Fruit fly (Drosophila melanogaster) whole organism, wandering third instar larva: ENCODE results near the gene slpr.

Source experiments
- CG32264 ChIP-seq: fragments of 200-800 bp; sonication (Bioruptor generic); optimal IDR thresholded peaks from 2 replicates; lab custom pipeline; 2016; ENCODE audit warnings: missing biosample characterization, missing genetic modification characterization
- CG9705 ChIP-seq: fragments of 200-800 bp; sonication (Bioruptor generic); optimal IDR thresholded peaks from 2 replicates; lab custom pipeline; 2018; ENCODE audit warnings: missing biosample characterization, mild to moderate bottlenecking, missing genetic modification characterization
- CrebA ChIP-seq: fragments of 200-800 bp; sonication (Bioruptor generic); optimal IDR thresholded peaks from 2 replicates; lab custom pipeline; 2016; ENCODE audit warnings: missing biosample characterization, mild to moderate bottlenecking, missing genetic modification characterization, borderline replicate concordance
- Dfd ChIP-seq: fragments of >200 bp; optimal IDR thresholded peaks from 2 replicates; lab custom pipeline; 2017; ENCODE audit warnings: missing biosample characterization, missing genetic modification characterization
- Dif ChIP-seq: fragments of 200-275, 200-300 bp; sonication (Bioruptor generic); optimal IDR thresholded peaks from 2 replicates; lab custom pipeline; 2018; ENCODE audit warnings: missing biosample characterization, missing genetic modification characterization; ENCODE audit not compliant: partially characterized antibody
- HLH106 ChIP-seq: fragments of 200-800 bp; optimal IDR thresholded peaks from 3 replicates; lab custom pipeline; 2019; ENCODE audit warnings: missing biosample characterization, mild to moderate bottlenecking, missing genetic modification characterization, moderate library complexity
- Hr78 ChIP-seq: fragments of >200 bp; optimal IDR thresholded peaks from 2 replicates; lab custom pipeline; 2017; ENCODE audit warnings: missing biosample characterization, missing genetic modification characterization
- Jra ChIP-seq: sonication (Bioruptor generic); optimal IDR thresholded peaks from 2 replicates; lab custom pipeline; 2016; ENCODE audit warnings: missing biosample characterization, missing genetic modification characterization
- Mio ChIP-seq: sonication (Bioruptor generic); optimal IDR thresholded peaks from 2 replicates; lab custom pipeline; 2016; ENCODE audit warnings: missing biosample characterization, missing genetic modification characterization
- Myc ChIP-seq: fragments of >200 bp; optimal IDR thresholded peaks from 2 replicates; lab custom pipeline; 2017
- OdsH ChIP-seq: fragments of 200-800 bp; sonication (Bioruptor generic); optimal IDR thresholded peaks from 2 replicates; lab custom pipeline; 2016; ENCODE audit warnings: missing biosample characterization, mild to moderate bottlenecking, missing genetic modification characterization
- Sp1 ChIP-seq: fragments of 200-800 bp; sonication (Bioruptor generic); optimal IDR thresholded peaks from 3 replicates; lab custom pipeline; 2019; ENCODE audit warnings: missing biosample characterization, mild to moderate bottlenecking, missing genetic modification characterization, moderate library complexity
- Vsx2 ChIP-seq: fragments of 200-300, 225-300 bp; sonication (Bioruptor generic); optimal IDR thresholded peaks from 2 replicates; lab custom pipeline; 2018; ENCODE audit warnings: missing biosample characterization, missing genetic modification characterization; ENCODE audit not compliant: partially characterized antibody
- br ChIP-seq: fragments of 200-800 bp; sonication (Bioruptor generic); optimal IDR thresholded peaks from 2 replicates; lab custom pipeline; 2016; ENCODE audit warnings: missing biosample characterization, missing genetic modification characterization
- brk ChIP-seq: fragments of 200-800 bp; sonication (Bioruptor generic); optimal IDR thresholded peaks from 2 replicates; lab custom pipeline; 2016; ENCODE audit warnings: missing biosample characterization, mild to moderate bottlenecking, missing genetic modification characterization
- dl ChIP-seq, 2 experiments: fragments of 175-275, 200-275 bp in 1 of 2; fragments of 200-275 bp in 1 of 2; sonication (Bioruptor generic); optimal IDR thresholded peaks; lab custom pipeline; 2018; ENCODE audit warnings: mild to moderate bottlenecking in 2 of 2, missing biosample characterization in 2 of 2, missing genetic modification characterization in 2 of 2, moderate library complexity in 2 of 2; ENCODE audit not compliant: partially characterized antibody in 2 of 2, insufficient read depth in 1 of 2
- dmrt93B ChIP-seq: fragments of 200-800 bp; sonication (Bioruptor generic); optimal IDR thresholded peaks from 2 replicates; lab custom pipeline; 2018; ENCODE audit warnings: missing biosample characterization, mild to moderate bottlenecking, missing genetic modification characterization
- dsf ChIP-seq: sonication (Bioruptor generic); optimal IDR thresholded peaks from 2 replicates; lab custom pipeline; 2016; ENCODE audit warnings: missing biosample characterization, missing genetic modification characterization, borderline replicate concordance
- ey ChIP-seq: fragments of 200-800 bp; sonication (Bioruptor generic); optimal IDR thresholded peaks from 2 replicates; lab custom pipeline; 2016; ENCODE audit warnings: missing biosample characterization, missing genetic modification characterization
- foxo ChIP-seq, 2 experiments: fragments of 200-800 bp; sonication (Bioruptor generic); optimal IDR thresholded peaks; 2 replicates in 1 of 2; 3 replicates in 1 of 2; lab custom pipeline; 2016 to 2017; ENCODE audit warnings: missing biosample characterization in 2 of 2, missing genetic modification characterization in 2 of 2
- jim ChIP-seq: fragments of 175-275, 200-325 bp; sonication (Bioruptor generic); optimal IDR thresholded peaks from 2 replicates; lab custom pipeline; 2016; ENCODE audit warnings: missing biosample characterization, mild to moderate bottlenecking, missing genetic modification characterization
- pan ChIP-seq: fragments of >200 bp; optimal IDR thresholded peaks from 2 replicates; lab custom pipeline; 2017
- psq ChIP-seq: fragments of 200-800 bp; sonication (Bioruptor generic); optimal IDR thresholded peaks from 3 replicates; lab custom pipeline; 2017; ENCODE audit warnings: missing biosample characterization, mild to moderate bottlenecking, missing genetic modification characterization, moderate library complexity
- rgr ChIP-seq: fragments of 200-800 bp; sonication (Bioruptor generic); optimal IDR thresholded peaks from 3 replicates; lab custom pipeline; 2016; ENCODE audit warnings: missing biosample characterization, mild to moderate bottlenecking, missing genetic modification characterization
- sage ChIP-seq: fragments of 200-800 bp; sonication (Bioruptor generic); optimal IDR thresholded peaks from 2 replicates; lab custom pipeline; 2016; ENCODE audit warnings: missing biosample characterization, mild to moderate bottlenecking, missing genetic modification characterization
- sv ChIP-seq: fragments of 200-800 bp; sonication (Bioruptor generic); optimal IDR thresholded peaks from 3 replicates; lab custom pipeline; 2016; ENCODE audit warnings: missing biosample characterization, missing genetic modification characterization
- tai ChIP-seq: sonication (Bioruptor generic); optimal IDR thresholded peaks from 2 replicates; lab custom pipeline; 2016; ENCODE audit warnings: missing biosample characterization, missing genetic modification characterization
- usp ChIP-seq: fragments of >200 bp; optimal IDR thresholded peaks from 2 replicates; lab custom pipeline; 2017; ENCODE audit warnings: missing biosample characterization, missing genetic modification characterization
- woc ChIP-seq: sonication (Bioruptor generic); optimal IDR thresholded peaks from 2 replicates; lab custom pipeline; 2016; ENCODE audit warnings: missing biosample characterization, mild to moderate bottlenecking, missing genetic modification characterization

The slpr gene

dm6 chrX:8192191-8192590 lies 15.2 kb upstream of the slpr start:
- TF ChIP-seq Mio (no peak), OdsH (GFP tag; lab: Kevin White, UChicago) (no peak), rgr (GFP tag; lab: Kevin White, UChicago) (no peak), dl (GFP tag; optimal IDR thresholded peaks at IDR 0.05; lab: Kevin White, UChicago; ENCODE audit: insufficient read depth in 1 of 2, partially characterized antibody in 2 of 2) (no peak), Myc (lab: Kevin White, UChicago) (peak; percentile 7), CrebA (GFP tag; lab: Kevin White, UChicago) (no peak), psq (GFP tag; lab: Kevin White, UChicago) (no peak)

dm6 chrX:8179858-8180257 lies 2.9 kb upstream of the slpr start:
- TF ChIP-seq br (no peak), Vsx2 (no peak), HLH106 (tag; lab: Kevin White, UChicago) (no peak), Dif (GFP tag; lab: Kevin White, UChicago) (no peak), Dfd (GFP tag; lab: Kevin White, UChicago) (no peak), woc (GFP tag; lab: Kevin White, UChicago) (no peak)
- TF ChIP-seq, all 38 proteins: peak for 0

DNA sequence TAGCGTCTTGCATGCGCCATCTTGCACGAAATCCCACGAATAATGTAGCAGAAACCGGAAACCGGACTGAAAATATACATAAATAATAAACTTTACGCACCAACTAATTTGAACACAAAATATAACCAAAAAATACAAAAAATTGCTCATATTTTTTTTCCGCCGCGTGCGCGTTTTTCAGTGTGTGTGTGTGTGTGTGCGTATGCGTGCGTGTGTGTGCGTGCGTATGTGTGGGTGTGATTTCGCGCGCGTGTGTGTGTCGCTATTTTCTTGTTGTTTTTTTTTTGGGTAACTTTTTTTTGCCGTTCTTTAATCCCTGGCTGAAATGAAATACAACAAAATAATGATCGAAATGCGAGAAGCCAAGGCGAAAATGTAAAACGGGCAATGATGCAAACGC lies 2.0 kb upstream of the slpr start:
- TF ChIP-seq sv (GFP tag; lab: Kevin White, UChicago) (no peak), pan (peak; percentile 53)

DNA sequence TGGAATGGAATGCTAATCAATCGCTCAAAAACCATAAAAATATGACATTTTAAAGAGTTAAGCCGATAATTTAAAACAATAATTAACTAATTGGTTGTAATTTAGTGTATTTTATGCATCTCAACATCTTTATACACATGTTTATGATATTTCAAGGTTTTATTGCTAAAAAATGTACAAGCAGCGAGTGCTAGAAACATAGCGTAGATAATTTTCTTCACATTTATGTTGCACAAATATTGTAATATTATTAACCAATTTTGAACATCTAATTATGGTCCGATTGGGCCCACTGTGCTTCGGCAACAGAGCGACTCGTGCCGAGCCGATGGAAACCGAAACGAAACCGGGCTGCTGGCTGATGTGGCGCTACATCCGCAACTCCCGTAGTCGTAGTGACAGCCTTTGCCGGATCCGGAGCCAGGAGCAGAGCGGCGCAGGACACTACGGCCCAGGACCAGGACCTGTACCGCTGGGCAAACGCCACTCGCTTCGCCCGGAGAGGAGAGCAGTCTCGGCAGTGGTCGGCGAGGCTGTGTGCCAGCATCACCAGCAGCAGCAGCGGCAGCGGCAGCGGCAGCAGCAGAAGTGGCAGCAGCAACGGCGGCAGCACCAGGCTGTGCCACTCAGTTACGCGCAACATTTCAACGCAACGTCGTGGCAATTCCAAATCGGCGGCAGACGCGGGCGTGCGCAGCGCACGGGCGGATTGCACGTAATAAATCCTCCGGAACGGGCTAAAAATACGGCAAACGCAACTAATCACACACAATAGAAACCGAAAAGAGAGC lies 1.4 kb upstream of the slpr start, which contains the start of gene sdt:
TSS of gene sdt (plus strand) at position 385 of the 791 bp plus-strand sequence.
- no peak for TF ChIP-seq Hr78 (GFP tag; lab: Kevin White, UChicago)
- TF ChIP-seq Vsx2 = no peak
- TF ChIP-seq dmrt93B = no peak
- TF ChIP-seq Jra = no peak
- no peak for TF ChIP-seq ey (GFP tag; lab: Kevin White, UChicago)
- TF ChIP-seq tai (GFP tag; lab: Kevin White, UChicago) = no peak
- TF ChIP-seq, all 38 proteins: peak for 0

- TF ChIP-seq foxo (GFP tag; optimal IDR thresholded peaks at IDR 0.05; lab: Kevin White, UChicago) = no peak
- no peak for TF ChIP-seq OdsH (GFP tag; lab: Kevin White, UChicago)
- no peak for TF ChIP-seq Dif (GFP tag; lab: Kevin White, UChicago)
- no peak for TF ChIP-seq CG32264
- no peak for TF ChIP-seq brk
- no peak for TF ChIP-seq jim
- TF ChIP-seq psq (GFP tag; lab: Kevin White, UChicago) = no peak
- TF ChIP-seq tai (GFP tag; lab: Kevin White, UChicago) = no peak
- no peak for TF ChIP-seq usp (GFP tag; lab: Kevin White, UChicago)
- TF ChIP-seq Sp1 (GFP tag; lab: Kevin White, UChicago) = no peak
- TF ChIP-seq, all 38 proteins: peak for 0
These were observed 757 bp upstream of the slpr start for dm6 chrX:8177742-8178141.

dm6 chrX:8176291-8177029 lies 525 bp downstream of the slpr start:
- TF ChIP-seq Dif (GFP tag; lab: Kevin White, UChicago) = no peak
- no peak for TF ChIP-seq dsf (GFP tag; lab: Kevin White, UChicago)
- no peak for TF ChIP-seq Jra
- peak; percentile 75 for TF ChIP-seq psq (GFP tag; lab: Kevin White, UChicago)
- TF ChIP-seq Dfd (GFP tag; lab: Kevin White, UChicago) = no peak
- TF ChIP-seq CG9705 (GFP tag; lab: Kevin White, UChicago) = no peak
- TF ChIP-seq sage (GFP tag; lab: Kevin White, UChicago) = no peak
- TF ChIP-seq, all 38 proteins: peak for 1
